Fruit fly (Drosophila melanogaster) Kc167 (cell line): ENCODE data around the gene CG14431.

Experiments
- Myc ChIP-seq: fragments of >200 bp; optimal IDR thresholded peaks from 2 replicates; lab custom pipeline; 2017; ENCODE audit warnings: missing external identifiers
- Sin3A ChIP-seq: fragments of >200 bp; optimal IDR thresholded peaks from 2 replicates; lab custom pipeline; 2018; ENCODE audit warnings: missing external identifiers
- h ChIP-seq: fragments of >200 bp; optimal IDR thresholded peaks from 3 replicates; lab custom pipeline; 2018; ENCODE audit warnings: missing external identifiers
- insv ChIP-seq: fragments of >200 bp; optimal IDR thresholded peaks from 3 replicates; lab custom pipeline; 2018; ENCODE audit warnings: missing external identifiers
- psq ChIP-seq: fragments of >200 bp; optimal IDR thresholded peaks from 2 replicates; lab custom pipeline; 2017; ENCODE audit warnings: missing external identifiers
- ttk ChIP-seq: sonication (Bioruptor generic); optimal IDR thresholded peaks from 2 replicates; lab custom pipeline; 2017; ENCODE audit warnings: missing external identifiers

DNA sequence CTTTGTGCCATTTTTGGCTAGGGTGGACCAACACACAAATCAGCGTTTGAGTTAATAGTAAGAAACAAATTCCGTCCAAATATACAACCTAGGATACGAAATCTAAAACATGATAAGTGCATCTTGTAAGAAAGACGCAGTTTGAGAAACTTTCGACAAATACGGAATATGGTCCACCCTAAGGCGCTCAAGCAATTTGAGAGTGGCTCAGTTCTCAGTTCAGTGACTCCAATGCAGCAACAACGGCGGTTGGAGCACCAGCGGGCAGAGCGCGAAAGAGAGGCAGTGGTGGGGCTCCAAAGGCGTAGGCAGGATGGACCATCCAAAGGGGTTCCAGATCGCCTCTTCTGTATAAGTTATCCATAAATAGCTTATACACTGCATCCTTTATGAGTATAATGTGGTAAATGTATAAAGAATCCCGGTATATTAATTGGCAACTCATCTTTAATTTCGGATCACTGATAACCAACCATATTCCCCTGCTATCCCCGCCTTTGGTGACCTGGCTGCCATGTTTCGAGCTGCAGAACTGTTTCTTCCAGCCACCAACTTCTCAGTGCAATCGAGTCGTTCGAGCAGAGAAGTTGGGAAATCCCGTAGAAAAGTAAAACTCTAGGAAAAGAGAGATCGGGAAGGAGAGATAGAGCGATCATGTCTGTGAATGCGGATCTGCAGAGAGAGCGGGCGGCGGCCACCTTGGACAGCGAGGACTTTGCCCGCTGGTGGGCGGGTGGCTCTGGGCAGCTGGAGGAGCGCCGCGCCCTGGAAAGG, 61.5 kb downstream of the CG14431 start, which contains the start of gene CG4586:
- TF ChIP-seq h (no peak), Myc (lab: Kevin White, UChicago) (no peak), psq (lab: Kevin White, UChicago) (no peak), insv (lab: Kevin White, UChicago) (no peak), ttk (lab: Kevin White, UChicago) (no peak), Sin3A (no peak)
